Worm (Caenorhabditis elegans): Measurements from ENCODE around the gene C04G6.6.

- no peak for TF ChIP-seq elt-2 (tag; optimal IDR thresholded peaks at IDR 0.05)
- no peak for TF ChIP-seq daf-12 (tag; optimal IDR thresholded peaks at IDR 0.05)
- TF ChIP-seq nfya-1 (tag; optimal IDR thresholded peaks at IDR 0.05; ENCODE audit: insufficient read depth), result no peak
- TF ChIP-seq sea-2 (GFP tag; optimal IDR thresholded peaks at IDR 0.05), result no peak
- no peak for TF ChIP-seq egl-27 (tag; optimal IDR thresholded peaks at IDR 0.05)
- no peak for TF ChIP-seq elt-1 (tag; optimal IDR thresholded peaks at IDR 0.05)
- TF ChIP-seq aly-2 (tag; optimal IDR thresholded peaks at IDR 0.05), result no peak
- no peak for TF ChIP-seq pqm-1 (tag; optimal IDR thresholded peaks at IDR 0.05)
- no peak for TF ChIP-seq ztf-4 (tag; optimal IDR thresholded peaks at IDR 0.05)
- TF ChIP-seq pha-4 (tag; optimal IDR thresholded peaks at IDR 0.05), result no peak
- TF ChIP-seq mdl-1 (tag; optimal IDR thresholded peaks at IDR 0.05), result no peak
- no peak for TF ChIP-seq R02D3.7 (tag; optimal IDR thresholded peaks at IDR 0.05)
- TF ChIP-seq nhr-12 (tag; optimal IDR thresholded peaks at IDR 0.05), result no peak
- TF ChIP-seq nhr-11 (tag; optimal IDR thresholded peaks at IDR 0.05), result no peak
Observed at ce11 chrII:5049865-5050342, 49.6 kb downstream of the C04G6.6 start, which contains the start of gene F33G12.6.
